Worm (Caenorhabditis elegans) whole organism, L4/young adult: ENCODE data around the gene K08B5.2.

Experiments used
- W03F9.2 ChIP-seq: fragments of 150-350 bp; optimal IDR thresholded peaks from 2 replicates; lab custom pipeline; 2014; ENCODE audit warnings: missing biosample characterization, missing genetic modification characterization
- dao-5 ChIP-seq: sonication (generic microtip); optimal IDR thresholded peaks from 2 replicates; lab custom pipeline; 2016; ENCODE audit warnings: missing genotype, missing genetic modification characterization, moderate library complexity, missing compliant biosample characterization
- him-1 ChIP-seq: sonication (generic microtip); optimal IDR thresholded peaks from 2 replicates; lab custom pipeline; 2016; ENCODE audit warnings: missing genotype, missing genetic modification reagents, missing genetic modification characterization, missing compliant biosample characterization

ce11 chrX:16579303-16579795 lies 25.7 kb upstream of the K08B5.2 start, which contains the start of gene ser-1:
- TF ChIP-seq him-1 (tag; lab: Kevin White, UChicago) (no peak), W03F9.2 (tag; lab: Kevin White, UChicago) (no peak), dao-5 (no peak)
